Worm (Caenorhabditis elegans) whole organism, L4/young adult: ENCODE measurements around the gene mlh-1.

Experiments used
- W03F9.2 ChIP-seq: fragments of 150-350 bp; optimal IDR thresholded peaks from 2 replicates; lab custom pipeline; 2014; ENCODE audit warnings: missing biosample characterization, missing genetic modification characterization
- dao-5 ChIP-seq: sonication (generic microtip); optimal IDR thresholded peaks from 2 replicates; lab custom pipeline; 2016; ENCODE audit warnings: missing genotype, missing genetic modification characterization, moderate library complexity, missing compliant biosample characterization

DNA sequence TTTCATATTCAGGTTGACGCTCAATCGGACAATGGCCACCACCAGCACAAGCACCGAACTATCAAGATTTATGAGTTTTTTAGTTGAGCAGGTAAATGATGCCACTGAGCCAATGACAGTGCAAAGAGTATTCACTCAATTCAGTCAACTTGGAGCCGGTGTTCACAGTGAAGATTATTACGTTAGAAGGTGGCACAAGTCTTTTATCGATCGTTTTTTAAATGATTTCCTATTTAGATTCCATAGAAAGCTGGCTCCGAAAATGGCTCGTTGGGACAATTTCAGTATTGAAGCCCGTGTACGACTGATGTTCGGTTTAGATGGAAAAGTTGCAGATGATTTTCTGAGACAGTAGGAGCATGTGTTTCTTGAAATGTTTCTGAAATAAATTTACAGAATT lies 12.8 kb downstream of the mlh-1 start, which contains the start of gene T28A8.5:
- no peak for TF ChIP-seq dao-5
- no peak for TF ChIP-seq W03F9.2
